Comparison of ENCODE assay signal across 5 fruit fly cellular contexts in the genomic region with DNA sequence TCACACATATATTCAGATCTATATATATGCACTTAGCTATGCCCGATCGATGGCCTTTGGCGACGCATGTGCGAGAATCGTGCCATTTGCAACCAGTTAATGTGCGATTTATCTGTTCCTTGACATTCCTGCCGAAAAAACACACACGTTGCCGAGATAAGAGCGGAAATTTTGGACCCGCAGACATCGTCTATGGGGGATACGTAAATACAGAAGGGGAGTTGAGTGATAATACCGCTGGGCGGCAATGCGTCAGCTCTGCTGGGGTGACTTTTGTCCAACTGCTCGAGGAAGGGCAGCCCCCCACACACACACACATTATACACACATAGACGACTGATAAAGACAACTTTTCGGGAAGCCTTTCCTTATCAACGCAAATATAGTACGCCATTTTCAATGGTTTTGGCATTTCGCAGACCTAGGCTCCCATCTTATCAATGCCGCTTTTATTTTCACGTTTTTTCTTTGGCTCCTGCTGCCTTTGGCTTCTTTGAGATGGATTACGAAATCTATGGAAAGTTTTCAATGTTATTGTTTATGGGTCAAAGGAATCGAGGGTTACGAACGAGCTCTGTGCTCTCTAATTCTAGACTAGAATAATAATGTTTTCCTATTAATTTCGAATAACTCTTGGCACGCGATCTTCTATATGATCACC.
TF ChIP-seq lines count a peak whose summit lies in the region.

No protein-coding gene starts in this region.

- TF ChIP-seq CTCF in whole organism, embryonic (GFP tag; optimal IDR thresholded peaks at IDR 0.05; lab: Kevin White, UChicago), result no peak

TF ChIP-seq in whole organism, adult, 20 proteins besides CTCF, POLR2A, EP300 and RAD21:
- TF ChIP-seq cic (GFP tag; optimal IDR thresholded peaks at IDR 0.05; lab: Kevin White, UChicago), result peak; percentile 81
- no peak for TF ChIP-seq ovo (GFP tag; optimal IDR thresholded peaks at IDR 0.05; lab: Kevin White, UChicago)
- TF ChIP-seq CG12768 (GFP tag; optimal IDR thresholded peaks at IDR 0.05; lab: Kevin White, UChicago), result peak; percentile 38
- TF ChIP-seq cnc (optimal IDR thresholded peaks at IDR 0.05; lab: Kevin White, UChicago), result no peak
- TF ChIP-seq CG14711 (tag; optimal IDR thresholded peaks at IDR 0.05; lab: Kevin White, UChicago), result no peak
- TF ChIP-seq CG7045 (GFP tag; optimal IDR thresholded peaks at IDR 0.05; lab: Kevin White, UChicago), result no peak
- no peak for TF ChIP-seq toe (GFP tag; optimal IDR thresholded peaks at IDR 0.05; lab: Kevin White, UChicago)
- TF ChIP-seq CG1620 (GFP tag; optimal IDR thresholded peaks at IDR 0.05; lab: Kevin White, UChicago), result no peak
- no peak for TF ChIP-seq kay (GFP tag; lab: Kevin White, UChicago; ENCODE audit: borderline replicate concordance)
- TF ChIP-seq Hr96 (GFP tag; optimal IDR thresholded peaks at IDR 0.05; lab: Kevin White, UChicago), result no peak
- no peak for TF ChIP-seq bab1 (GFP tag; optimal IDR thresholded peaks at IDR 0.05; lab: Kevin White, UChicago)
- peak; percentile 16 for TF ChIP-seq Mnt (GFP tag; optimal IDR thresholded peaks at IDR 0.05; lab: Kevin White, UChicago)

TF ChIP-seq in whole organism, embryonic, 481 proteins besides CTCF, POLR2A, EP300 and RAD21 (continues in another document):
- TF ChIP-seq CG8765 (GFP tag; IDR thresholded peaks at IDR 0.05; lab: Robert Waterston, UW) (no peak), CkIIα-i1 (GFP tag; IDR thresholded peaks at IDR 0.05; lab: Robert Waterston, UW) (no peak), Dbx (GFP tag; IDR thresholded peaks at IDR 0.05; lab: Robert Waterston, UW) (0 out of 3 replicates have a peak, but pooled peaks have one; percentile 10), Kr (GFP tag; optimal IDR thresholded peaks at IDR 0.05; lab: Kevin White, UChicago) (no peak), CG17186 (GFP tag; optimal IDR thresholded peaks at IDR 0.05; lab: Kevin White, UChicago) (no peak), YL-1 (GFP tag; optimal IDR thresholded peaks at IDR 0.05; lab: Kevin White, UChicago) (no peak), H15 (GFP tag; IDR thresholded peaks at IDR 0.05; lab: Robert Waterston, UW) (no peak), Stat92E (GFP tag; optimal IDR thresholded peaks at IDR 0.05; lab: Kevin White, UChicago) (no peak), rib (GFP tag; IDR thresholded peaks at IDR 0.05; lab: Robert Waterston, UW) (peak; percentile 76; the same call in 1 of the 2 replicates), Hsf (GFP tag; optimal IDR thresholded peaks at IDR 0.05; lab: Kevin White, UChicago) (no peak), CG1024 (GFP tag; IDR thresholded peaks at IDR 0.05; lab: Robert Waterston, UW) (no peak), CG8290 (GFP tag; optimal IDR thresholded peaks at IDR 0.05; lab: Kevin White, UChicago) (peak; percentile 1), CG8290 (tag; optimal IDR thresholded peaks at IDR 0.05; lab: Kevin White, UChicago) (no peak), CG7839 (tag; optimal IDR thresholded peaks at IDR 0.05; lab: Kevin White, UChicago) (no peak), Gug (GFP tag; IDR thresholded peaks at IDR 0.05; lab: Robert Waterston, UW) (no peak), fru (optimal IDR thresholded peaks at IDR 0.05; lab: Kevin White, UChicago) (no peak), CG17802 (tag; optimal IDR thresholded peaks at IDR 0.05; lab: Kevin White, UChicago) (no peak), NFAT (GFP tag; IDR thresholded peaks at IDR 0.05; lab: Robert Waterston, UW) (peak; percentile 47; the same call in 1 of the 2 replicates), CG7271 (tag; optimal IDR thresholded peaks at IDR 0.05; lab: Kevin White, UChicago) (no peak)

TF ChIP-seq in whole organism, prepupa, 60 proteins besides CTCF, POLR2A, EP300 and RAD21:
- TF ChIP-seq CG16779 (tag; optimal IDR thresholded peaks at IDR 0.05; lab: Kevin White, UChicago), result no peak
- TF ChIP-seq svp (GFP tag; lab: Kevin White, UChicago), result peak; percentile 92
- peak; percentile 88 for TF ChIP-seq vri (GFP tag; optimal IDR thresholded peaks at IDR 0.05; lab: Kevin White, UChicago)
- TF ChIP-seq CG11902 (GFP tag; optimal IDR thresholded peaks at IDR 0.05; lab: Kevin White, UChicago), result no peak
- TF ChIP-seq CG4318 (GFP tag; optimal IDR thresholded peaks at IDR 0.05; lab: Kevin White, UChicago), result no peak
- no peak for TF ChIP-seq CG10631 (GFP tag; optimal IDR thresholded peaks at IDR 0.05; lab: Kevin White, UChicago)
- no peak for TF ChIP-seq CG32006 (GFP tag; optimal IDR thresholded peaks at IDR 0.05; lab: Kevin White, UChicago)
- no peak for TF ChIP-seq cyc (GFP tag; optimal IDR thresholded peaks at IDR 0.05; lab: Kevin White, UChicago)
- no peak for TF ChIP-seq CG8632 (GFP tag; optimal IDR thresholded peaks at IDR 0.05; lab: Kevin White, UChicago)
- TF ChIP-seq net (GFP tag; optimal IDR thresholded peaks at IDR 0.05; lab: Kevin White, UChicago), result no peak
- TF ChIP-seq CG3919 (GFP tag; optimal IDR thresholded peaks at IDR 0.05; lab: Kevin White, UChicago), result no peak
- no peak for TF ChIP-seq salr (GFP tag; optimal IDR thresholded peaks at IDR 0.05; lab: Kevin White, UChicago)
- no peak for TF ChIP-seq lz (GFP tag; optimal IDR thresholded peaks at IDR 0.05; lab: Kevin White, UChicago)
- TF ChIP-seq Hr4 (GFP tag; optimal IDR thresholded peaks at IDR 0.05; lab: Kevin White, UChicago), result no peak
- no peak for TF ChIP-seq Eip78C (GFP tag; lab: Kevin White, UChicago)
- TF ChIP-seq Sox102F (GFP tag; optimal IDR thresholded peaks at IDR 0.05; lab: Kevin White, UChicago), result no peak
- no peak for TF ChIP-seq CG9139 (GFP tag; optimal IDR thresholded peaks at IDR 0.05; lab: Kevin White, UChicago)
- no peak for TF ChIP-seq spab (GFP tag; optimal IDR thresholded peaks at IDR 0.05; lab: Kevin White, UChicago)
- TF ChIP-seq fkh (GFP tag; optimal IDR thresholded peaks at IDR 0.05; lab: Kevin White, UChicago), result peak; percentile 33
- no peak for TF ChIP-seq CG11762 (GFP tag; optimal IDR thresholded peaks at IDR 0.05; lab: Kevin White, UChicago; ENCODE audit: insufficient read depth)

TF ChIP-seq in whole organism, pupa, 21 proteins besides CTCF, POLR2A, EP300 and RAD21:
- TF ChIP-seq EcR (GFP tag; optimal IDR thresholded peaks at IDR 0.05; lab: Kevin White, UChicago), result peak; percentile 20
- TF ChIP-seq D1 (tag; optimal IDR thresholded peaks at IDR 0.05; lab: Kevin White, UChicago), result no peak

TF ChIP-seq in whole organism, wandering third instar larva, 38 proteins besides CTCF, POLR2A, EP300 and RAD21:
- TF ChIP-seq Hr83 (GFP tag; optimal IDR thresholded peaks at IDR 0.05; lab: Kevin White, UChicago; ENCODE audit: poor library complexity, severe bottlenecking) (no peak), woc (GFP tag; optimal IDR thresholded peaks at IDR 0.05; lab: Kevin White, UChicago) (no peak), fru (GFP tag; optimal IDR thresholded peaks at IDR 0.05; lab: Kevin White, UChicago) (no peak), Rel (GFP tag; optimal IDR thresholded peaks at IDR 0.05; lab: Kevin White, UChicago) (no peak), Rel (tag; optimal IDR thresholded peaks at IDR 0.05; lab: Kevin White, UChicago) (peak; percentile 90), HLH106 (tag; optimal IDR thresholded peaks at IDR 0.05; lab: Kevin White, UChicago) (peak; percentile 26), h (GFP tag; optimal IDR thresholded peaks at IDR 0.05; lab: Kevin White, UChicago) (peak; percentile 81)
